Fruit fly (Drosophila melanogaster) whole organism, embryonic: Measurements from ENCODE around the gene CG6695.

Experiments
- Asciz ChIP-seq: fragments of 200-800 bp; sonication (Bioruptor generic); optimal IDR thresholded peaks from 2 replicates; lab custom pipeline; 2017; ENCODE audit warnings: missing biosample characterization, mild to moderate bottlenecking, missing genetic modification characterization, missing genetic modification reagents
- Atf-2 ChIP-seq: fragments of 200-800 bp; sonication (Bioruptor generic); optimal IDR thresholded peaks from 2 replicates; lab custom pipeline; 2016; ENCODE audit warnings: missing biosample characterization, missing genetic modification characterization
- CG12104 ChIP-seq: fragments of 200-800 bp; sonication (Bioruptor generic); optimal IDR thresholded peaks from 3 replicates; lab custom pipeline; 2016; ENCODE audit warnings: missing biosample characterization, missing genetic modification characterization
- CG14014 ChIP-seq: fragments of 200-800 bp; sonication (Bioruptor generic); IDR thresholded peaks from 2 replicates; pipeline ENCODE4 v1.3.6; 2022; ENCODE audit warnings: missing biosample characterization, missing genetic modification characterization
- CG17568 ChIP-seq: fragments of 200-800 bp; sonication (Bioruptor generic); optimal IDR thresholded peaks from 2 replicates; lab custom pipeline; 2018; ENCODE audit warnings: missing biosample characterization, mild to moderate bottlenecking, missing genetic modification characterization, moderate library complexity
- CG30431 ChIP-seq: fragments of 200-800 bp; sonication (Bioruptor generic); optimal IDR thresholded peaks from 2 replicates; lab custom pipeline; 2017; ENCODE audit warnings: missing biosample characterization, missing genetic modification characterization
- Hsf ChIP-seq: fragments of 200-800 bp; sonication (Bioruptor generic); optimal IDR thresholded peaks from 3 replicates; lab custom pipeline; 2016; ENCODE audit warnings: missing biosample characterization, missing genetic modification characterization
- bowl ChIP-seq: fragments of 200-800 bp; sonication (Bioruptor generic); IDR thresholded peaks from 2 replicates; pipeline ENCODE4 v1.3.6; 2022; ENCODE audit warnings: missing biosample characterization, missing genetic modification characterization
- chif ChIP-seq, 2 experiments: fragments of 200-800 bp; sonication (Bioruptor generic); optimal IDR thresholded peaks; 3 replicates each; lab custom pipeline; 2016; ENCODE audit warnings: missing biosample characterization in 2 of 2, missing genetic modification characterization in 2 of 2
- insv ChIP-seq, 2 experiments: fragments of 200-800 bp; sonication (Bioruptor generic); optimal IDR thresholded peaks; 3 replicates each; lab custom pipeline; 2016 to 2018; ENCODE audit warnings: missing biosample characterization in 2 of 2, missing genetic modification characterization in 2 of 2
- run ChIP-seq: fragments of 200-800 bp; sonication (Bioruptor generic); optimal IDR thresholded peaks from 3 replicates; lab custom pipeline; 2018; ENCODE audit warnings: missing biosample characterization, mild to moderate bottlenecking, missing genetic modification characterization

- no peak for TF ChIP-seq Hsf (GFP tag; lab: Kevin White, UChicago)
- TF ChIP-seq bowl (GFP tag; lab: Robert Waterston, UW): no peak
- TF ChIP-seq CG14014 (GFP tag; lab: Robert Waterston, UW): no peak
- no peak for TF ChIP-seq CG12104 (GFP tag; lab: Kevin White, UChicago)
- TF ChIP-seq CG17568 (GFP tag; lab: Kevin White, UChicago): no peak
- TF ChIP-seq chif (GFP tag; optimal IDR thresholded peaks at IDR 0.05; lab: Kevin White, UChicago): no peak
- no peak for TF ChIP-seq insv (GFP tag; optimal IDR thresholded peaks at IDR 0.05; lab: Kevin White, UChicago)
- TF ChIP-seq run (tag; lab: Kevin White, UChicago): no peak
- TF ChIP-seq Asciz (GFP tag; lab: Kevin White, UChicago): no peak
- TF ChIP-seq CG30431 (GFP tag; lab: Kevin White, UChicago): no peak
- no peak for TF ChIP-seq Atf-2 (GFP tag; lab: Kevin White, UChicago)
Observed at dm6 chr3R:24692863-24693262, 37.9 kb downstream of the CG6695 start.
